Fruit fly (Drosophila melanogaster) whole organism, embryonic: Measurements from ENCODE around the gene Non3.
A peak's percentile ranks its signal among the peaks of the same experiment; 100 is the strongest.

Experiments used
- ATbp ChIP-seq: fragments of 200-800 bp; sonication (Bioruptor generic); optimal IDR thresholded peaks from 2 replicates; lab custom pipeline; 2017; ENCODE audit warnings: missing biosample characterization, mild to moderate bottlenecking, missing genetic modification characterization, missing genetic modification reagents
- Antp ChIP-seq: fragments of 200-800 bp; sonication (Bioruptor generic); optimal IDR thresholded peaks from 3 replicates; lab custom pipeline; 2016; ENCODE audit warnings: missing biosample characterization, missing genetic modification characterization
- B-H1 ChIP-seq: fragments of 200-800 bp; sonication (Bioruptor generic); IDR thresholded peaks from 3 replicates; pipeline ENCODE4 v1.3.6; 2022; ENCODE audit warnings: missing biosample characterization, missing genetic modification characterization
- Bgb ChIP-seq: fragments of 200-800 bp; sonication (Bioruptor generic); IDR thresholded peaks from 2 replicates; pipeline ENCODE4 v1.3.6; 2022; ENCODE audit warnings: missing biosample characterization, missing genetic modification characterization; ENCODE audit not compliant: partially characterized antibody
- CG10321 ChIP-seq: fragments of 200-800 bp; sonication (Bioruptor generic); IDR thresholded peaks from 2 replicates; pipeline ENCODE4 v1.3.6; 2022; ENCODE audit warnings: missing biosample characterization, missing genetic modification characterization
- CG11504 ChIP-seq: fragments of 200-800 bp; sonication (Bioruptor generic); optimal IDR thresholded peaks from 3 replicates; lab custom pipeline; 2019; ENCODE audit warnings: missing biosample characterization, mild to moderate bottlenecking, missing genetic modification characterization, moderate library complexity
- CG12236 ChIP-seq: fragments of 200-800 bp; sonication (Bioruptor generic); optimal IDR thresholded peaks from 2 replicates; lab custom pipeline; 2016; ENCODE audit warnings: missing biosample characterization, missing genetic modification characterization
- CG1602 ChIP-seq: fragments of 200-800 bp; sonication (Bioruptor generic); optimal IDR thresholded peaks from 3 replicates; lab custom pipeline; 2016; ENCODE audit warnings: missing biosample characterization, missing genetic modification characterization
- CG1603 ChIP-seq: fragments of 200-800 bp; sonication (Bioruptor generic); optimal IDR thresholded peaks from 2 replicates; lab custom pipeline; 2019; ENCODE audit warnings: missing biosample characterization, mild to moderate bottlenecking, missing genetic modification characterization, moderate library complexity
- CG17612 ChIP-seq: fragments of 200-800 bp; sonication (Bioruptor generic); IDR thresholded peaks from 2 replicates; pipeline ENCODE4 v1.3.6; 2022; ENCODE audit warnings: missing biosample characterization, missing genetic modification characterization
- CG18619 ChIP-seq: fragments of 200-800 bp; sonication (Bioruptor generic); optimal IDR thresholded peaks from 3 replicates; lab custom pipeline; 2017; ENCODE audit warnings: missing biosample characterization, mild to moderate bottlenecking, missing genetic modification characterization
- CG2199 ChIP-seq: fragments of 200-800 bp; sonication (Bioruptor generic); IDR thresholded peaks from 3 replicates; pipeline ENCODE4 v1.3.6; 2022; ENCODE audit warnings: missing biosample characterization, missing genetic modification characterization
- CG3163 ChIP-seq: fragments of 200-800 bp; sonication (Bioruptor generic); optimal IDR thresholded peaks from 3 replicates; lab custom pipeline; 2016; ENCODE audit warnings: missing biosample characterization, missing genetic modification characterization
- CG32767 ChIP-seq: fragments of 200-800 bp; sonication (Bioruptor generic); IDR thresholded peaks from 2 replicates; pipeline ENCODE4 v1.3.6; 2022; ENCODE audit warnings: missing biosample characterization, missing genetic modification characterization
- CG4730 ChIP-seq: fragments of 200-800 bp; sonication (Bioruptor generic); IDR thresholded peaks from 2 replicates; pipeline ENCODE4 v1.3.6; 2022; ENCODE audit warnings: missing biosample characterization, missing genetic modification characterization
- CG5953 ChIP-seq: fragments of 200-800 bp; sonication (Bioruptor generic); IDR thresholded peaks from 2 replicates; pipeline ENCODE4 v1.3.6; 2022; ENCODE audit warnings: missing biosample characterization, missing genetic modification characterization
- CG6175 ChIP-seq: fragments of 200-800 bp; sonication (Bioruptor generic); IDR thresholded peaks from 3 replicates; pipeline ENCODE4 v1.3.6; 2022; ENCODE audit warnings: missing biosample characterization, missing genetic modification characterization
- CG6254 ChIP-seq: fragments of 200-800 bp; sonication (Bioruptor generic); optimal IDR thresholded peaks from 3 replicates; lab custom pipeline; 2017; ENCODE audit warnings: mild to moderate bottlenecking, missing biosample characterization, missing genetic modification reagents, missing genetic modification characterization
- CG6765 ChIP-seq: fragments of 200-800 bp; sonication (Bioruptor generic); optimal IDR thresholded peaks from 3 replicates; lab custom pipeline; 2017; ENCODE audit warnings: missing biosample characterization, mild to moderate bottlenecking, missing genetic modification characterization
- CG7839 ChIP-seq: fragments of 200-800 bp; sonication (Bioruptor generic); optimal IDR thresholded peaks from 3 replicates; lab custom pipeline; 2018; ENCODE audit warnings: missing biosample characterization, mild to moderate bottlenecking, missing genetic modification characterization, moderate library complexity
- CG7963 ChIP-seq: fragments of 200-800 bp; sonication (Bioruptor generic); IDR thresholded peaks from 3 replicates; pipeline ENCODE4 v1.3.6; 2022; ENCODE audit warnings: missing biosample characterization, missing genetic modification characterization; ENCODE audit not compliant: partially characterized antibody
- CG9609 ChIP-seq: fragments of 200-800 bp; sonication (Bioruptor generic); optimal IDR thresholded peaks from 3 replicates; lab custom pipeline; 2016; ENCODE audit warnings: missing biosample characterization, missing genetic modification characterization
- CG9727 ChIP-seq: fragments of 200-800 bp; sonication (Bioruptor generic); optimal IDR thresholded peaks from 3 replicates; lab custom pipeline; 2017; ENCODE audit warnings: missing biosample characterization, mild to moderate bottlenecking, missing genetic modification characterization
- D19B ChIP-seq: fragments of 200-800 bp; sonication (Bioruptor generic); optimal IDR thresholded peaks from 2 replicates; lab custom pipeline; 2017; ENCODE audit warnings: missing biosample characterization, mild to moderate bottlenecking, missing genetic modification characterization
- Dref ChIP-seq: fragments of 200-800 bp; sonication (Bioruptor generic); IDR thresholded peaks from 2 replicates; pipeline ENCODE4 v1.3.6; 2022; ENCODE audit warnings: missing biosample characterization, missing genetic modification characterization
- ERR ChIP-seq: fragments of 200-800 bp; sonication (Bioruptor generic); optimal IDR thresholded peaks from 2 replicates; lab custom pipeline; 2016; ENCODE audit warnings: missing biosample characterization, missing genetic modification characterization
- Fer1 ChIP-seq: fragments of 200-800 bp; sonication (Bioruptor generic); optimal IDR thresholded peaks from 2 replicates; lab custom pipeline; 2017; ENCODE audit warnings: missing biosample characterization, mild to moderate bottlenecking, missing genetic modification characterization
- Mrtf ChIP-seq: fragments of 200-800 bp; sonication (Bioruptor generic); IDR thresholded peaks from 3 replicates; pipeline ENCODE4 v1.3.6; 2022; ENCODE audit warnings: missing biosample characterization, missing genetic modification characterization
- Neu2 ChIP-seq: fragments of 200-800 bp; sonication (Bioruptor generic); optimal IDR thresholded peaks from 3 replicates; lab custom pipeline; 2016; ENCODE audit warnings: missing biosample characterization, missing genetic modification characterization, borderline replicate concordance
- NfI ChIP-seq: fragments of 200-800 bp; sonication (Bioruptor generic); optimal IDR thresholded peaks from 3 replicates; lab custom pipeline; 2018; ENCODE audit warnings: missing biosample characterization, mild to moderate bottlenecking, missing genetic modification characterization, moderate library complexity
- Opbp ChIP-seq: fragments of 200-800 bp; sonication (Bioruptor generic); IDR thresholded peaks from 3 replicates; pipeline ENCODE4 v1.3.6; 2022; ENCODE audit warnings: missing biosample characterization, missing genetic modification characterization; ENCODE audit not compliant: partially characterized antibody
- Ptx1 ChIP-seq: fragments of 200-800 bp; sonication (Bioruptor generic); IDR thresholded peaks from 2 replicates; pipeline ENCODE4 v1.3.6; 2022; ENCODE audit warnings: missing biosample characterization, missing genetic modification characterization
- Taf1 ChIP-seq: fragments of 200-800 bp; sonication (Bioruptor generic); IDR thresholded peaks from 2 replicates; pipeline ENCODE4 v1.3.6; 2022; ENCODE audit warnings: missing biosample characterization, missing genetic modification characterization
- ab ChIP-seq: fragments of 200-800 bp; sonication (Bioruptor generic); optimal IDR thresholded peaks from 2 replicates; lab custom pipeline; 2016; ENCODE audit warnings: missing biosample characterization, missing genetic modification characterization
- crol ChIP-seq: fragments of 200-800 bp; sonication (Bioruptor generic); IDR thresholded peaks from 2 replicates; pipeline ENCODE4 v1.3.6; 2022; ENCODE audit warnings: missing biosample characterization, missing genetic modification characterization
- eyg ChIP-seq: fragments of 200-800 bp; sonication (Bioruptor generic); optimal IDR thresholded peaks from 3 replicates; lab custom pipeline; 2016; ENCODE audit warnings: missing biosample characterization, missing genetic modification characterization
- fu2 ChIP-seq: fragments of 200-800 bp; sonication (Bioruptor generic); optimal IDR thresholded peaks from 2 replicates; lab custom pipeline; 2016; ENCODE audit warnings: missing biosample characterization, missing genetic modification characterization
- gem ChIP-seq: fragments of 200-800 bp; sonication (Bioruptor generic); optimal IDR thresholded peaks from 2 replicates; lab custom pipeline; 2019; ENCODE audit warnings: missing biosample characterization, mild to moderate bottlenecking, missing genetic modification characterization, moderate library complexity
- gt ChIP-seq: fragments of 200-800 bp; sonication (Bioruptor generic); IDR thresholded peaks from 2 replicates; pipeline ENCODE4 v1.3.6; 2022; ENCODE audit warnings: missing biosample characterization, missing genetic modification characterization
- jing ChIP-seq: fragments of 200-800 bp; sonication (Bioruptor generic); optimal IDR thresholded peaks from 2 replicates; lab custom pipeline; 2018; ENCODE audit warnings: missing biosample characterization, mild to moderate bottlenecking, missing genetic modification characterization
- ken ChIP-seq: fragments of 200-800 bp; sonication (Bioruptor generic); IDR thresholded peaks from 3 replicates; pipeline ENCODE4 v1.3.6; 2022; ENCODE audit warnings: missing biosample characterization, missing genetic modification characterization
- nerfin-1 ChIP-seq: fragments of 200-800 bp; sonication (Bioruptor generic); optimal IDR thresholded peaks from 3 replicates; lab custom pipeline; 2019; ENCODE audit warnings: missing biosample characterization, mild to moderate bottlenecking, missing genetic modification characterization, moderate library complexity
- oc ChIP-seq: fragments of 200-800 bp; sonication (Bioruptor generic); optimal IDR thresholded peaks from 2 replicates; lab custom pipeline; 2018; ENCODE audit warnings: missing biosample characterization, mild to moderate bottlenecking, missing genetic modification characterization, moderate library complexity
- org-1 ChIP-seq: fragments of 200-800 bp; sonication (Bioruptor generic); optimal IDR thresholded peaks from 2 replicates; lab custom pipeline; 2017; ENCODE audit warnings: missing biosample characterization, missing genetic modification characterization
- prd ChIP-seq, 3 experiments: fragments of >200 bp in 2 of 3; fragments of 200-800 bp in 1 of 3; sonication (Bioruptor generic) in 1 of 3; optimal IDR thresholded peaks in 2 of 3; IDR thresholded peaks in 1 of 3; 2 replicates in 2 of 3; 3 replicates in 1 of 3; pipeline versions ENCODE4 v1.3.6 to Lab custom; 2017 to 2022; ENCODE audit warnings: missing biosample characterization in 1 of 3, missing genetic modification characterization in 1 of 3
- repo ChIP-seq: fragments of 200-800 bp; sonication (Bioruptor generic); optimal IDR thresholded peaks from 2 replicates; lab custom pipeline; 2016; ENCODE audit warnings: missing biosample characterization, missing genetic modification characterization
- sim ChIP-seq: fragments of 200-800 bp; sonication (Bioruptor generic); IDR thresholded peaks from 2 replicates; pipeline ENCODE4 v1.3.6; 2022; ENCODE audit warnings: missing biosample characterization, missing genetic modification characterization
- so ChIP-seq: fragments of 200-800 bp; sonication (Bioruptor generic); IDR thresholded peaks from 3 replicates; pipeline ENCODE4 v1.3.6; 2022; ENCODE audit warnings: missing biosample characterization, missing genetic modification characterization
- sob ChIP-seq: fragments of 200-800 bp; sonication (Bioruptor generic); IDR thresholded peaks from 2 replicates; pipeline ENCODE4 v1.3.6; 2022; ENCODE audit warnings: missing biosample characterization, missing genetic modification characterization
- sug ChIP-seq: fragments of 200-800 bp; optimal IDR thresholded peaks from 2 replicates; lab custom pipeline; 2019; ENCODE audit warnings: missing biosample characterization, mild to moderate bottlenecking, missing genetic modification characterization, moderate library complexity
- unpg ChIP-seq: fragments of 200-800 bp; sonication (Bioruptor generic); optimal IDR thresholded peaks from 3 replicates; lab custom pipeline; 2018; ENCODE audit warnings: missing biosample characterization, mild to moderate bottlenecking, missing genetic modification characterization, moderate library complexity
- vnd ChIP-seq: fragments of 200-800 bp; sonication (Bioruptor generic); IDR thresholded peaks from 3 replicates; pipeline ENCODE4 v1.3.6; 2022; ENCODE audit warnings: missing biosample characterization, missing genetic modification characterization; ENCODE audit not compliant: partially characterized antibody

Gene Non3

DNA sequence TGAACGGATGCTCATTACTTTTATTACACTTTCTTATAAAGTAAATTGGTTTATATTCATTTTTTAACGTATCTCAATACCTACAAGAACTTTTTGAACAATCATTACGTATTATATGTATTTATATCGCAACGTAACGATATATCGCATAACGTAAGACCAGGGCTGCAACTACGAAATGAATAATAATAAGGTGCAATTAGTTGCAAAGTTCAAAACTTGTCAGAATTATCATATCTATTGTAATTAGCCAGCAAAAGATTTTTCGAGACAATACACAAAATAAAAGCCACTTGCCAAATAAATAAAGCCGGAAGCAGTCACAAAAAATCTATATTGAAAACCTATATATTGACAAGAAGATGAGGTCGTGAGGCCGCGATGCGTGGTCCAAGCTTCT, 8.2 kb upstream of the Non3 start (continued):
- TF ChIP-seq CG2199 (no peak), CG6175 (no peak), repo (GFP tag; lab: Kevin White, UChicago) (no peak), Antp (no peak), so (GFP tag; lab: Robert Waterston, UW) (no peak), Ptx1 (GFP tag; lab: Robert Waterston, UW) (no peak), Neu2 (GFP tag; lab: Kevin White, UChicago) (no peak), Opbp (peak; percentile 52; the same call in 2 of the 3 replicates), Fer1 (GFP tag; lab: Kevin White, UChicago) (no peak), CG32767 (GFP tag; lab: Robert Waterston, UW) (peak; percentile 33; the same call in 1 of the 2 replicates), CG3163 (GFP tag; lab: Kevin White, UChicago) (no peak), eyg (peak; percentile 15), CG11504 (tag; lab: Kevin White, UChicago) (no peak), NfI (GFP tag; lab: Kevin White, UChicago) (peak; percentile 13), CG12236 (no peak), prd (optimal IDR thresholded peaks at IDR 0.05; lab: Kevin White, UChicago) (no peak), prd (GFP tag; IDR thresholded peaks at IDR 0.05; lab: Robert Waterston, UW) (no peak), CG6254 (GFP tag; lab: Kevin White, UChicago) (peak; percentile 66), CG1602 (GFP tag; lab: Kevin White, UChicago) (no peak), sob (GFP tag; lab: Robert Waterston, UW) (no peak), ken (GFP tag; lab: Robert Waterston, UW) (no peak), Taf1 (GFP tag; lab: Robert Waterston, UW) (no peak), CG1603 (peak; percentile 31), ab (GFP tag; lab: Kevin White, UChicago) (no peak), CG7839 (tag; lab: Kevin White, UChicago) (peak; percentile 40), crol (GFP tag; lab: Robert Waterston, UW) (no peak), oc (tag; lab: Kevin White, UChicago) (no peak), ERR (GFP tag; lab: Kevin White, UChicago) (no peak), B-H1 (GFP tag; lab: Robert Waterston, UW) (no peak), D19B (no peak), Dref (GFP tag; lab: Robert Waterston, UW) (no peak), CG4730 (GFP tag; lab: Robert Waterston, UW) (no peak), CG18619 (no peak), sim (GFP tag; lab: Robert Waterston, UW) (no peak), CG9727 (peak; percentile 10), CG5953 (no peak), ATbp (GFP tag; lab: Kevin White, UChicago) (no peak), unpg (GFP tag; lab: Kevin White, UChicago) (no peak), fu2 (GFP tag; lab: Kevin White, UChicago) (peak; percentile 33), nerfin-1 (no peak), gt (GFP tag; lab: Robert Waterston, UW) (no peak), CG9609 (peak; percentile 26), CG10321 (GFP tag; lab: Robert Waterston, UW) (no peak), gem (tag; lab: Kevin White, UChicago) (no peak), CG17612 (GFP tag; lab: Robert Waterston, UW) (no peak), CG6765 (GFP tag; lab: Kevin White, UChicago) (no peak), vnd (peak; percentile 53; the same call in 2 of the 3 replicates), org-1 (GFP tag; lab: Kevin White, UChicago) (no peak), jing (GFP tag; lab: Kevin White, UChicago) (no peak), Bgb (GFP tag; lab: Robert Waterston, UW) (peak; percentile 81), sug (no peak), Mrtf (GFP tag; lab: Robert Waterston, UW) (no peak), CG7963 (GFP tag; lab: Robert Waterston, UW) (no peak)
